Fruit fly (Drosophila melanogaster) whole organism, embryonic: Measurements from ENCODE around the gene CG7714.

Experiments used
- Adf1 ChIP-seq: fragments of 200-800 bp; sonication (Bioruptor generic); IDR thresholded peaks from 2 replicates; pipeline ENCODE4 v1.3.6; 2022; ENCODE audit warnings: missing biosample characterization, missing genetic modification characterization
- Asciz ChIP-seq: fragments of 200-800 bp; sonication (Bioruptor generic); optimal IDR thresholded peaks from 2 replicates; lab custom pipeline; 2017; ENCODE audit warnings: missing biosample characterization, mild to moderate bottlenecking, missing genetic modification characterization, missing genetic modification reagents
- Awh ChIP-seq: fragments of 200-800 bp; sonication (Bioruptor generic); IDR thresholded peaks from 2 replicates; pipeline ENCODE4, ENCODE4 v1.3.6; 2022; ENCODE audit warnings: missing biosample characterization, missing genetic modification characterization
- CG10654 ChIP-seq: fragments of 200-800 bp; sonication (Bioruptor generic); optimal IDR thresholded peaks from 2 replicates; lab custom pipeline; 2016; ENCODE audit warnings: missing biosample characterization, missing genetic modification characterization
- CG11085 ChIP-seq: fragments of 200-800 bp; sonication (Bioruptor generic); IDR thresholded peaks from 2 replicates; pipeline ENCODE4 v1.3.6; 2022; ENCODE audit warnings: missing biosample characterization, missing genetic modification characterization
- CG11560 ChIP-seq: fragments of 200-800 bp; sonication (Bioruptor generic); IDR thresholded peaks from 3 replicates; pipeline ENCODE4 v1.3.6; 2022; ENCODE audit warnings: missing biosample characterization, missing genetic modification characterization
- CG12391 ChIP-seq: fragments of 200-800 bp; sonication (Bioruptor generic); optimal IDR thresholded peaks from 3 replicates; lab custom pipeline; 2018; ENCODE audit warnings: missing biosample characterization, mild to moderate bottlenecking, missing genetic modification characterization, moderate library complexity
- CG12769 ChIP-seq: fragments of 200-800 bp; sonication (Bioruptor generic); optimal IDR thresholded peaks from 2 replicates; lab custom pipeline; 2019; ENCODE audit warnings: missing biosample characterization, mild to moderate bottlenecking, missing genetic modification characterization, moderate library complexity
- CG13123 ChIP-seq: fragments of 200-800 bp; sonication (Bioruptor generic); optimal IDR thresholded peaks from 2 replicates; lab custom pipeline; 2016; ENCODE audit warnings: missing biosample characterization, missing genetic modification characterization
- CG13287 ChIP-seq: fragments of 200-800 bp; sonication (Bioruptor generic); IDR thresholded peaks from 2 replicates; pipeline ENCODE4 v1.3.6; 2022; ENCODE audit warnings: missing biosample characterization, missing genetic modification characterization; ENCODE audit not compliant: partially characterized antibody
- CG1529 ChIP-seq: fragments of 200-800 bp; sonication (Bioruptor generic); optimal IDR thresholded peaks from 3 replicates; lab custom pipeline; 2018; ENCODE audit warnings: missing biosample characterization, missing genetic modification characterization
- CG15479 ChIP-seq: fragments of 200-800 bp; sonication (Bioruptor generic); optimal IDR thresholded peaks from 3 replicates; lab custom pipeline; 2019; ENCODE audit warnings: missing biosample characterization, mild to moderate bottlenecking, missing genetic modification characterization, moderate library complexity
- CG15601 ChIP-seq: fragments of 200-800 bp; sonication (Bioruptor generic); optimal IDR thresholded peaks from 3 replicates; lab custom pipeline; 2019; ENCODE audit warnings: missing biosample characterization, mild to moderate bottlenecking, missing genetic modification characterization, moderate library complexity
- CG17568 ChIP-seq: fragments of 200-800 bp; sonication (Bioruptor generic); optimal IDR thresholded peaks from 2 replicates; lab custom pipeline; 2018; ENCODE audit warnings: missing biosample characterization, mild to moderate bottlenecking, missing genetic modification characterization, moderate library complexity
- CG3407 ChIP-seq: fragments of 200-800 bp; sonication (Bioruptor generic); optimal IDR thresholded peaks from 2 replicates; lab custom pipeline; 2018; ENCODE audit warnings: missing biosample characterization, mild to moderate bottlenecking, missing genetic modification characterization
- CG4707 ChIP-seq: fragments of 200-800 bp; sonication (Bioruptor generic); optimal IDR thresholded peaks from 2 replicates; lab custom pipeline; 2018; ENCODE audit warnings: missing biosample characterization, mild to moderate bottlenecking, missing genetic modification characterization, moderate library complexity
- CG6854 ChIP-seq: fragments of 200-800 bp; sonication (Bioruptor generic); optimal IDR thresholded peaks from 3 replicates; lab custom pipeline; 2017; ENCODE audit warnings: missing biosample characterization, mild to moderate bottlenecking, missing genetic modification characterization
- CG7271 ChIP-seq: fragments of 200-800 bp; sonication (Bioruptor generic); optimal IDR thresholded peaks from 2 replicates; lab custom pipeline; 2018; ENCODE audit warnings: missing biosample characterization, mild to moderate bottlenecking, missing genetic modification characterization, moderate library complexity
- CG7928 ChIP-seq: fragments of 200-800 bp; sonication (Bioruptor generic); optimal IDR thresholded peaks from 2 replicates; lab custom pipeline; 2017; ENCODE audit warnings: missing biosample characterization, mild to moderate bottlenecking, missing genetic modification characterization
- CG8089 ChIP-seq: fragments of 200-800 bp; sonication (Bioruptor generic); optimal IDR thresholded peaks from 3 replicates; lab custom pipeline; 2016; ENCODE audit warnings: missing biosample characterization, missing genetic modification characterization
- CoRest ChIP-seq: fragments of 200-800 bp; sonication (Bioruptor generic); optimal IDR thresholded peaks from 3 replicates; lab custom pipeline; 2018; ENCODE audit warnings: missing biosample characterization, mild to moderate bottlenecking, missing genetic modification characterization, moderate library complexity
- Drgx ChIP-seq: fragments of 200-800 bp; sonication (Bioruptor generic); IDR thresholded peaks from 2 replicates; pipeline ENCODE4 v1.3.6; 2022; ENCODE audit warnings: missing biosample characterization, missing genetic modification characterization
- Elba2 ChIP-seq: fragments of 200-800 bp; sonication (Bioruptor generic); optimal IDR thresholded peaks from 3 replicates; lab custom pipeline; 2016; ENCODE audit warnings: missing biosample characterization, missing genetic modification characterization
- Gsc ChIP-seq: fragments of 200-800 bp; sonication (Bioruptor generic); IDR thresholded peaks from 2 replicates; pipeline ENCODE4 v1.3.6; 2022; ENCODE audit warnings: missing biosample characterization, missing genetic modification characterization
- Gug ChIP-seq: fragments of 200-800 bp; sonication (Bioruptor generic); IDR thresholded peaks from 4 replicates; pipeline ENCODE4 v1.3.6; 2022; ENCODE audit warnings: missing biosample characterization, missing genetic modification characterization
- Hey ChIP-seq: fragments of 200-800 bp; sonication (Bioruptor generic); optimal IDR thresholded peaks from 3 replicates; lab custom pipeline; 2018; ENCODE audit warnings: missing biosample characterization, mild to moderate bottlenecking, missing genetic modification characterization
- Mad ChIP-seq: fragments of 200-800 bp; sonication (Bioruptor generic); optimal IDR thresholded peaks from 2 replicates; lab custom pipeline; 2016; ENCODE audit warnings: missing biosample characterization, missing genetic modification characterization
- Ptx1 ChIP-seq: fragments of 200-800 bp; sonication (Bioruptor generic); IDR thresholded peaks from 2 replicates; pipeline ENCODE4 v1.3.6; 2022; ENCODE audit warnings: missing biosample characterization, missing genetic modification characterization
- Sox102F ChIP-seq: fragments of 200-800 bp; sonication (Bioruptor generic); optimal IDR thresholded peaks from 2 replicates; lab custom pipeline; 2018; ENCODE audit warnings: missing biosample characterization, mild to moderate bottlenecking, missing genetic modification characterization, moderate library complexity
- bbx ChIP-seq: fragments of 200-800 bp; sonication (Bioruptor generic); IDR thresholded peaks from 2 replicates; pipeline ENCODE4 v1.3.6; 2022; ENCODE audit warnings: missing biosample characterization, missing genetic modification characterization; ENCODE audit not compliant: partially characterized antibody
- bigmax ChIP-seq: fragments of 200-800 bp; sonication (Bioruptor generic); optimal IDR thresholded peaks from 2 replicates; lab custom pipeline; 2018; ENCODE audit warnings: missing biosample characterization, mild to moderate bottlenecking, missing genetic modification characterization
- crc ChIP-seq: fragments of 200-800 bp; sonication (Bioruptor generic); optimal IDR thresholded peaks from 2 replicates; lab custom pipeline; 2016; ENCODE audit warnings: missing biosample characterization, missing genetic modification characterization
- dati ChIP-seq: fragments of 200-800 bp; sonication (Bioruptor generic); IDR thresholded peaks from 2 replicates; pipeline ENCODE4 v1.3.6; 2022; ENCODE audit warnings: missing biosample characterization, missing genetic modification characterization
- dm ChIP-seq: fragments of 200-800 bp; sonication (Bioruptor generic); optimal IDR thresholded peaks from 3 replicates; lab custom pipeline; 2016; ENCODE audit warnings: missing biosample characterization, missing genetic modification characterization
- exex ChIP-seq: fragments of 200-800 bp; sonication (Bioruptor generic); optimal IDR thresholded peaks from 4 replicates; lab custom pipeline; 2018; ENCODE audit warnings: missing biosample characterization, mild to moderate bottlenecking, missing genetic modification characterization, moderate library complexity
- fd96Cb ChIP-seq: fragments of 200-800 bp; sonication (Bioruptor generic); optimal IDR thresholded peaks from 2 replicates; lab custom pipeline; 2018; ENCODE audit warnings: missing biosample characterization, mild to moderate bottlenecking, missing genetic modification characterization, moderate library complexity
- gt ChIP-seq: fragments of 200-800 bp; sonication (Bioruptor generic); IDR thresholded peaks from 2 replicates; pipeline ENCODE4 v1.3.6; 2022; ENCODE audit warnings: missing biosample characterization, missing genetic modification characterization
- hb ChIP-seq: fragments of 200-800 bp; sonication (Bioruptor generic); IDR thresholded peaks from 3 replicates; pipeline ENCODE4 v1.3.6; 2022; ENCODE audit warnings: missing biosample characterization, missing genetic modification characterization; ENCODE audit not compliant: partially characterized antibody
- her ChIP-seq: fragments of 200-800 bp; sonication (Bioruptor generic); optimal IDR thresholded peaks from 2 replicates; lab custom pipeline; 2016; ENCODE audit warnings: missing biosample characterization, missing genetic modification characterization
- inv ChIP-seq: fragments of 200-800 bp; sonication (Bioruptor generic); IDR thresholded peaks from 2 replicates; pipeline ENCODE4 v1.3.6; 2022; ENCODE audit warnings: missing biosample characterization, missing genetic modification characterization; ENCODE audit not compliant: partially characterized antibody
- kah ChIP-seq: fragments of 200-800 bp; sonication (Bioruptor generic); optimal IDR thresholded peaks from 2 replicates; lab custom pipeline; 2018; ENCODE audit warnings: missing biosample characterization, mild to moderate bottlenecking, missing genetic modification characterization
- oc ChIP-seq: fragments of 200-800 bp; sonication (Bioruptor generic); optimal IDR thresholded peaks from 2 replicates; lab custom pipeline; 2018; ENCODE audit warnings: missing biosample characterization, mild to moderate bottlenecking, missing genetic modification characterization, moderate library complexity
- pan ChIP-seq, 4 experiments: fragments of >200 bp in 3 of 4; fragments of 200-800 bp in 1 of 4; sonication (Bioruptor generic) in 1 of 4; optimal IDR thresholded peaks in 3 of 4; IDR thresholded peaks in 1 of 4; 2 replicates each; pipeline versions ENCODE4 v1.3.6 to Lab custom; 2017 to 2022; ENCODE audit warnings: missing biosample characterization in 2 of 4, missing genetic modification characterization in 2 of 4, mixed read lengths in 1 of 4
- psq ChIP-seq: fragments of 200-800 bp; sonication (Bioruptor generic); optimal IDR thresholded peaks from 2 replicates; lab custom pipeline; 2017; ENCODE audit warnings: missing biosample characterization, missing genetic modification characterization
- sens ChIP-seq: fragments of 200-800 bp; sonication (Bioruptor generic); peaks from one replicate; lab custom pipeline; 2016; ENCODE audit warnings: missing biosample characterization, missing genetic modification characterization
- shn ChIP-seq: fragments of 200-800 bp; sonication (Bioruptor generic); optimal IDR thresholded peaks from 3 replicates; lab custom pipeline; 2016; ENCODE audit warnings: missing biosample characterization, missing genetic modification characterization
- slou ChIP-seq: fragments of 200-800 bp; sonication (Bioruptor generic); optimal IDR thresholded peaks from 3 replicates; lab custom pipeline; 2016; ENCODE audit warnings: missing biosample characterization, missing genetic modification characterization
- vvl ChIP-seq: fragments of 200-800 bp; sonication (Bioruptor generic); IDR thresholded peaks from 2 replicates; pipeline ENCODE4 v1.3.6; 2022; ENCODE audit warnings: missing biosample characterization, missing genetic modification characterization
- yki ChIP-seq: fragments of >200 bp; optimal IDR thresholded peaks from 3 replicates; lab custom pipeline; 2018

Gene CG7714

dm6 chr3R:18739978-18740954 lies 14.0 kb upstream of the CG7714 start:
- TF ChIP-seq Asciz (GFP tag; lab: Kevin White, UChicago) (no peak), yki (lab: Kevin White, UChicago) (peak; percentile 42), Adf1 (GFP tag; lab: Robert Waterston, UW) (peak; percentile 21; the same call in 1 of the 2 replicates), Awh (GFP tag; lab: Robert Waterston, UW) (no peak), inv (peak; percentile 0; the same call in 1 of the 2 replicates), CG7928 (GFP tag; lab: Kevin White, UChicago) (no peak), CG6854 (GFP tag; lab: Kevin White, UChicago) (peak; percentile 25), dati (GFP tag; lab: Robert Waterston, UW) (no peak), slou (GFP tag; lab: Kevin White, UChicago) (no peak), CG15479 (GFP tag; lab: Kevin White, UChicago) (no peak), hb (GFP tag; lab: Robert Waterston, UW) (no peak), exex (tag; lab: Kevin White, UChicago) (no peak), CG7271 (tag; lab: Kevin White, UChicago) (no peak), Gsc (GFP tag; lab: Robert Waterston, UW) (no peak), pan (optimal IDR thresholded peaks at IDR 0.05; lab: Kevin White, UChicago) (no peak), pan (GFP tag; optimal IDR thresholded peaks at IDR 0.05 in 1 of 2, IDR thresholded peaks at IDR 0.05 in 1 of 2) (no peak), Mad (GFP tag; lab: Kevin White, UChicago) (no peak), vvl (peak; percentile 36; the same call in 1 of the 2 replicates), sens (GFP tag; lab: Kevin White, UChicago) (peak; percentile 82), Hey (tag; lab: Kevin White, UChicago) (no peak), CG3407 (GFP tag; lab: Kevin White, UChicago) (no peak), CG13287 (GFP tag; lab: Robert Waterston, UW) (peak; percentile 49), CG1529 (GFP tag; lab: Kevin White, UChicago) (no peak), CG17568 (GFP tag; lab: Kevin White, UChicago) (no peak), Sox102F (GFP tag; lab: Kevin White, UChicago) (no peak), Gug (GFP tag; lab: Robert Waterston, UW) (no peak), gt (GFP tag; lab: Robert Waterston, UW) (no peak), Elba2 (no peak), bigmax (GFP tag; lab: Kevin White, UChicago) (no peak), CoRest (no peak), CG11085 (GFP tag; lab: Robert Waterston, UW) (no peak), kah (GFP tag; lab: Kevin White, UChicago) (peak; percentile 87), Drgx (no peak), CG8089 (GFP tag; lab: Kevin White, UChicago) (no peak), CG12391 (tag; lab: Kevin White, UChicago) (no peak), her (GFP tag; lab: Kevin White, UChicago) (no peak), Ptx1 (GFP tag; lab: Robert Waterston, UW) (no peak), shn (GFP tag; lab: Kevin White, UChicago) (no peak), fd96Cb (tag; lab: Kevin White, UChicago) (no peak), CG12769 (tag; lab: Kevin White, UChicago) (peak; percentile 31), dm (no peak), CG11560 (tag; lab: Robert Waterston, UW) (no peak), bbx (GFP tag; lab: Robert Waterston, UW) (peak; percentile 37; the same call in 1 of the 2 replicates), psq (GFP tag; lab: Kevin White, UChicago) (no peak), CG4707 (GFP tag; lab: Kevin White, UChicago) (no peak), CG10654 (GFP tag; lab: Kevin White, UChicago) (no peak), CG15601 (no peak), CG13123 (GFP tag; lab: Kevin White, UChicago) (no peak), crc (GFP tag; lab: Kevin White, UChicago) (no peak), oc (tag; lab: Kevin White, UChicago) (no peak)
